Worm (Caenorhabditis elegans): ENCODE data around the gene Y94H6A.3.

ce11 chrIV:2657307-2657706 lies 19.0 kb upstream of the Y94H6A.3 start:
- TF ChIP-seq lin-13 (GFP tag; optimal IDR thresholded peaks at IDR 0.05), result no peak
- no peak for TF ChIP-seq fos-1 (tag; optimal IDR thresholded peaks at IDR 0.05)
